Worm (Caenorhabditis elegans) whole organism, late embryonic: ENCODE data around the gene lin-48.

Source experiments
- Y22D7AL.16 ChIP-seq: sonication (generic microtip); optimal IDR thresholded peaks from 2 replicates; lab custom pipeline; 2016; ENCODE audit warnings: missing genetic modification characterization, missing compliant biosample characterization
- ama-1 ChIP-seq: fragments of 150-350 bp; optimal IDR thresholded peaks from 2 replicates; lab custom pipeline; 2014
- ceh-30 ChIP-seq: fragments of 150-350 bp; optimal IDR thresholded peaks from 2 replicates; lab custom pipeline; 2014; ENCODE audit warnings: missing biosample characterization, missing genetic modification characterization

DNA sequence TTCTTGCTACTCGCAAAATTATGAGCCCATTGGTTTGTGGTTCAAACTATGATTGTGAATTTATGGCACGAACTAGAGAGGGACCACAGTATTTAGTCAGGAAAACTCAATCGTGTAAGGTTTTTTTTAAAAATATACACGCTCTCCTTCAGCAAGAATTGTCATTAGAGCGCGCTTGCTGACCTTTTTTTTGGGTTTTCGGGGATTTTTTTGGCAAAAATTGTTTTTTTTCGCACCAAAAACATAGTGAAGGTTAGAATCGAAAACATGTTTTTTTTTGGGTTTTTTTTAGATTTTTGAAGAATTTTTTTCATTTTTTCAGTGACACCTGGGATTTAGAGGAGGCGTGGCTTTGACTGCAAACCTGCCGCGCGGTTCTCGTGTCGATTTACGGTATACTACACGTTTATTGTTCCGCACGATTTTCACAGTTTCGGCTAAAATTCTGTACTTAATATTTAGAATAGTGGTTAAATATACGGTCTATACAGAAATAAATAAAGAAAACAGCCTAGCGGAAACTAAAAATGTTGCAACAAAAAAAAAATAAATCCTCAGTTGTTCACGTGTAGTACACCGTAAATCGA lies 29.1 kb upstream of the lin-48 start:
- TF ChIP-seq ceh-30 (tag; lab: Kevin White, UChicago): no peak
- no peak for TF ChIP-seq ama-1 (lab: Kevin White, UChicago)
- no peak for TF ChIP-seq Y22D7AL.16 (tag; lab: Kevin White, UChicago)
